Worm (Caenorhabditis elegans): ENCODE measurements around the gene M199.135.

The M199.135 gene

ce11 chrIV:15114324-15114723, at the start of gene M199.135:
TSS of gene M199.135 (plus strand) at chrIV:15114624.
- TF ChIP-seq W03F9.2 (tag; optimal IDR thresholded peaks at IDR 0.05) (no peak), dao-5 (tag; optimal IDR thresholded peaks at IDR 0.05) (no peak), him-1 (tag; optimal IDR thresholded peaks at IDR 0.05) (no peak)

DNA sequence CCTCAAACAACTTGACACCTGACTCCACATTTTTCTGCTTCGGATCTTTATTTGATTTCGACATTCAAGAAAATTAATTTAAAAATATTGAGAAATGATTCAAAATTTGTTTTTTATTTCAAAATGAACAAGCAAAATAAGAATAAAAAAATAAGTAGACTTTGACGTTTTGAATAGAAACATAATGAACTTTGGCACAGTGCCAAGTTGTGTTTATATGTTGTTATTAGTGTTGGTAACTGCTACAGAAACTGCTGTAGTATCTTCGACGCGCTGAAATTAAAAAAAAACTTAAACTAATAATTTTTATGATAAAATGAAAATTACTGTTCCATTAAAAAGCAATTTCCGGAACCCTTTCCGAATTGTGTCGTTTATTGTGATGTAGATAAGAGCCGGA, 48.8 kb upstream of the M199.135 start, which contains the start of gene Y41E3.18:
Gene Y41E3.18, minus strand, starts transcription at position 101 of the 400 bp plus-strand sequence.
- TF ChIP-seq W03F9.2 (tag; optimal IDR thresholded peaks at IDR 0.05) (no peak), him-1 (tag; optimal IDR thresholded peaks at IDR 0.05) (no peak), dao-5 (tag; optimal IDR thresholded peaks at IDR 0.05) (no peak)

DNA sequence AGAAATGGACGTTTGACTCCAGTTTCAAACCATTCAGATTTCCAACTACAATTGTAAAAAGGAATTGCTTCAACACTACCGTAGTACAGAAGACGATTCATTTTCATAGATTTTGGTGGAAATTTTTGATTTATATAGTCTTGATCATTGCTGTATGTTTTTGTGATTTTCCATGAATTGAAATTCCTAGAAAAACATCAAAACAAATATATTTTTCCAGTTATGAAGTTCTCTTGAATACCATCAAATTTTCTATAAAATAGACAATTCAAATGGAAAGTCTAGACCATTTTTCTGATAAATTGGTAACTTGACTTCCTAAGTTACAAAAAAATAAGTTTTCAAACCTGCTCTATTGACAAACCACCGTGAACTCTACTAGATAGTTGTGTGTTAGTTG, 45.6 kb upstream of the M199.135 start, which contains the start of gene srt-48:
Gene srt-48, minus strand, starts transcription at position 101 of the 400 bp plus-strand sequence.
- TF ChIP-seq him-1 (tag; optimal IDR thresholded peaks at IDR 0.05) (no peak), dao-5 (tag; optimal IDR thresholded peaks at IDR 0.05) (no peak), W03F9.2 (tag; optimal IDR thresholded peaks at IDR 0.05) (no peak)

ce11 chrIV:15074392-15074791, 40.0 kb upstream of the M199.135 start, which contains the start of gene srt-50:
TSS of gene srt-50 (plus strand) at chrIV:15074692.
- TF ChIP-seq him-1 (tag; optimal IDR thresholded peaks at IDR 0.05), result no peak
- no peak for TF ChIP-seq W03F9.2 (tag; optimal IDR thresholded peaks at IDR 0.05)
- no peak for TF ChIP-seq dao-5 (tag; optimal IDR thresholded peaks at IDR 0.05)

DNA sequence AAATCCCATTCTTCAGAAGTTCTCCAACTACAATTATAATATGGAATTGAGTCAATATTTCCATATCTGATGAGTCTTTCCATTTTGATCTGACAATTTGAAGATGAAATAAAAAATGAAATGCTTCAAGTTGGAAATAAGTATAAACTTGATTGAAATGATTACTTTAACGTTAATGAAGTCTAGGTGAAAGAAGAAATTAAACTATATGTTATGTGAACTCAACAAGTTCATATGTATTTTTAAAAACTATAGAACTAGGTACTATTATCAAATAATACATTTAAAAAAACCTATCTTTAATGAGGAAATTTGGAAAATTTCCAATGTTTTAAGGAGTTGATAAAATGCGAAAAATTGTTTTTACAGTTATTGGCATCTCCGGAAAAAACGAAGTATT, 16.1 kb upstream of the M199.135 start, which contains the start of gene srt-49:
Gene srt-49, minus strand, starts transcription at position 101 of the 400 bp plus-strand sequence.
- no peak for TF ChIP-seq W03F9.2 (tag; optimal IDR thresholded peaks at IDR 0.05)
- TF ChIP-seq dao-5 (tag; optimal IDR thresholded peaks at IDR 0.05), result no peak
- no peak for TF ChIP-seq him-1 (tag; optimal IDR thresholded peaks at IDR 0.05)

ce11 chrIV:15103224-15103679, 11.2 kb upstream of the M199.135 start, which contains the start of gene srt-44:
TSS of gene srt-44 (plus strand) at chrIV:15103629.
- TF ChIP-seq him-1 (tag; optimal IDR thresholded peaks at IDR 0.05) (no peak), dao-5 (tag; optimal IDR thresholded peaks at IDR 0.05) (no peak), W03F9.2 (tag; optimal IDR thresholded peaks at IDR 0.05) (no peak)

DNA sequence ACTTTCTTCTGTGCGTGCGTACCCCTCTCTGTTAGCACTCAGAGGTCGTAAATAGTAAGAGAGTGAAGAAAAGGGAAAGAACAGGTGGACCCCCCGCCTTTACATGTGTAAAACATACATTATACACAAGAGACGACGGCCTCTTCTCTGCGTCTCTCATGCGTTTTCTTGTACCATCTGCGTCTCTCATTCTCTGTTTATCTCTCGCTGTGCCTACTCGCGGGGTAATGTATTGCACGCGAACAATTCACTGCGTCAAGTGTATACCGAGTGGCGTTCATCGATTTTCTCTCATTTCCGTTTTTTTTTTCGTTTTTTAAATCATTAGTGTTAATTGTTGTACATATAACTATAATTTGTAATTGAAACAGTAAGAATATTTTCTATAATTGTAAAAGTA, 7.2 kb upstream of the M199.135 start:
- no peak for TF ChIP-seq W03F9.2 (tag; optimal IDR thresholded peaks at IDR 0.05)
- TF ChIP-seq him-1 (tag; optimal IDR thresholded peaks at IDR 0.05), result no peak
- no peak for TF ChIP-seq dao-5 (tag; optimal IDR thresholded peaks at IDR 0.05)

ce11 chrIV:15108475-15108874, 5.9 kb upstream of the M199.135 start, which contains the start of gene M199.2:
TSS of gene M199.2 (plus strand) at chrIV:15108775.
- TF ChIP-seq him-1 (tag; optimal IDR thresholded peaks at IDR 0.05), result no peak
- TF ChIP-seq W03F9.2 (tag; optimal IDR thresholded peaks at IDR 0.05), result no peak
- no peak for TF ChIP-seq dao-5 (tag; optimal IDR thresholded peaks at IDR 0.05)

DNA sequence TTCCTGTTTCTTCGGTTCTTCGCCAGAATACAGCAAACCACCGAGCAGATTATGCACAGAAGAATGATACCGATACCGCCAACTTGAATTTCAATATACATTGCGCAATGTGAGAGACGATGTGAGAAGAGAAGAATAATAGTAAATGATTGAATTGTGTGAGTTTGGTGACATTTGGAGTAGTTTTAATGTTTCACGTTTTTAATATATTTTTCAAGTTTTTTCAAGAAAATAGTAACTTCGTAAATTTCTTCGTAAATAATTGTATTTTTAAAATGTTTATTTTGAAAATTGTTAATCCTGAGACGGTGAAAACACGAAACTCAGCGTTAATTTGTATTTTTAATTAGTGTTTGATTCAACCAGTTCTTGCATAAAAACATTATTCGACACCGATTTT, 1.3 kb upstream of the M199.135 start, which contains the start of gene M199.134:
Gene M199.134, minus strand, starts transcription at position 101 of the 400 bp plus-strand sequence.
- TF ChIP-seq W03F9.2 (tag; optimal IDR thresholded peaks at IDR 0.05) (no peak), him-1 (tag; optimal IDR thresholded peaks at IDR 0.05) (no peak), dao-5 (tag; optimal IDR thresholded peaks at IDR 0.05) (no peak)

DNA sequence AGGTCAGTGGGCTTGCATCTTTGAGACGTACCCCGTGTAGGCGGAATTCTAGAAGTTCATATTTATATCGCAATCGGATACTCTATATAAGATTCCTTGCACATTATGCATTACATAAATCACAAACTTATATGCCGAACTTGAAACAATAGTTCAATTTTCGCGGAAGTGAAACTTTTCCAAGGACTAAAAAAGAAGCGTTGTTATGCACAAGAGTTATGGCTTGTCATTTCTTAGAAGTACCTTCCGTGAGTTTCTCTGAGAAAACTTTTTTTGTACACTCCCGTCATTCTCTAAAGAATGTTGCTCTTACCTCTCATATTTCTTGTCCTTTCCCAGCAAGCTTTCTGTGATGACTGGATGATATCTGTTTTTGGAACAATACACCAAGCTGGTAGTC, 4.0 kb downstream of the M199.135 start, which contains the start of gene M199.136:
Gene M199.136, plus strand, starts transcription at position 301 of the 400 bp plus-strand sequence.
- TF ChIP-seq him-1 (tag; optimal IDR thresholded peaks at IDR 0.05), result no peak
- TF ChIP-seq W03F9.2 (tag; optimal IDR thresholded peaks at IDR 0.05), result no peak
- no peak for TF ChIP-seq dao-5 (tag; optimal IDR thresholded peaks at IDR 0.05)

DNA sequence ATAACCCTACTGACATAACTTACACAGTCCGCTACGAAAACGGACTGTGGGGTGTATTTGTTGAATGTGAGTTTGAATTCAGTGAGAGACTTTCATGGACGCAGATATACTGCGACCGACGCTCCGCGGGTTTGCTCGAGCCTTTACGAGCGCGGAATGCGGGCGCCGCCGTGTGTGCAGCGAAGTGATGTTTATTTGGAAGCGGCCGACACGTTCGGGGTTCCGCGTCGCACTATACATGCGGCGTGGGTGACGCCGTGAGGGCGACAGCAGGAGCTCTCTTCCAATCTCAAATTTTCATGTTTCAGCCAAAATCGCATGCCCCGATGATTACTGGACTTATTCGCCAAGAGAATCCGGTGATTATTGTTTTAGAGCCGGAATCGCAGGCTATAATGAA, 4.8 kb downstream of the M199.135 start:
- no peak for TF ChIP-seq him-1 (tag; optimal IDR thresholded peaks at IDR 0.05)

DNA sequence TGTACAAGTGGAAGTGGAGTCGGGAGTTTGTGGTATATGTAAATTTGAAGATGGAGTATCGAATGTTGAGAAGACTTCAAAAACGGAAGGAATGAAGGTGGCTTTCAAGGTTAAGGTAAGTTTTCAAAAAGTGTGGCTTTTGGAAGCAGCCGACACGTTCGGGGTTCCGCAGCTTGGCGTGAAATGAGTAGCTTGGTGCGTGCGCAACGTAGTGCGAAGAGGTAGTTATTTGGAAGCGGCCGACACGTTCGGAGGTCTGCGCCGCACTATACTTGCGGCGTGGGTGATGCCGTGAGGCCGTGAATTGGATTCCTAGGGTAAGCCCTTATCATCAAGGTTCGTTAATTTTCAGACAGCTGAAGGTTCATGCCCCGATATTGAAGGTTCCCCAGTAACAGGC, 6.3 kb downstream of the M199.135 start, which contains the start of gene clec-189:
Gene clec-189, plus strand, starts transcription at position 92 of the 400 bp plus-strand sequence.
- TF ChIP-seq W03F9.2 (tag; optimal IDR thresholded peaks at IDR 0.05) (no peak), dao-5 (tag; optimal IDR thresholded peaks at IDR 0.05) (no peak), him-1 (tag; optimal IDR thresholded peaks at IDR 0.05) (no peak)

- TF ChIP-seq him-1 (tag; optimal IDR thresholded peaks at IDR 0.05) (no peak), dao-5 (tag; optimal IDR thresholded peaks at IDR 0.05) (no peak), W03F9.2 (tag; optimal IDR thresholded peaks at IDR 0.05) (no peak)
Measured at ce11 chrIV:15122882-15123281, 8.5 kb downstream of the M199.135 start, which contains the start of gene M199.7. TSS of gene M199.7 (plus strand) at chrIV:15123182.

DNA sequence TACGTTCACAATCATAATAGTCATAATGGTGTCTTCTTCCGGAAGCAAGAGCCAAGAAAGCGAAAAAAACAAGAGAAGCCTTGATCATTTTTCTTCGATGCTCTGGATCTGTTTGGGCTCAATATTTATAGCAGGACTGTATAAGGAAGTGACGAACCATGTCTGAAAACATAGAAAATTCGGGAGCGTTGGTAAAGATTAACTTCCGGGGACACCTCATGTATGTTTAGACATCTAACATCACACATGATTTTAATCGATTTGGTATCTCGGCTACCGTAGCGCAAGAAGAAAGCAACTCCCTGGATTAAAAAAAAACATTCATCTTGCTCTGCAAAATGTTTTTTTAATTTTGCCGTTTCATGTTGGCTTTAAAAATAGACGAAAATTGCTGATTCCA, 11.6 kb downstream of the M199.135 start, which contains the start of gene clec-190:
Gene clec-190, minus strand, starts transcription at position 101 of the 400 bp plus-strand sequence.
- TF ChIP-seq him-1 (tag; optimal IDR thresholded peaks at IDR 0.05) (no peak), dao-5 (tag; optimal IDR thresholded peaks at IDR 0.05) (no peak), W03F9.2 (tag; optimal IDR thresholded peaks at IDR 0.05) (no peak)

DNA sequence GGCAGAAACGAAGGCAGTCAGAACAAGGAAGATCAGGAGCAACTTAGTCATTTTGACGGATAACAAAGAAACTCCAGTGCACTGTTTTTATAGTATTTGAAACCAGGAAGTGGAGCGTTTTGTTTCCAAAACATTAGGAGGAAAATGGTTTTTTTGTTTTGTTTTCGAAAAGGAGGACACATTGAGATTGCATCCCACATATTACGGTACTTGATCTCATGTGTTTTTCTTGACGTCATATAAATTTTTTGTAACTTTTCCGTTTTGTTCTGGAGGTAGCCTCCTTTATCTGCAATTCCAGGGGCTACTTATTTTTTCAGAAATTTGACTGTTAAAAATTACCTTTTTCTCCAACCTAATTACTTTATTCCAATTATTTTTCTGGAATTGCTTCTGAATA, 13.3 kb downstream of the M199.135 start, which contains the start of gene M199.9:
Gene M199.9, minus strand, starts transcription at position 101 of the 400 bp plus-strand sequence.
- TF ChIP-seq him-1 (tag; optimal IDR thresholded peaks at IDR 0.05), result no peak
- no peak for TF ChIP-seq dao-5 (tag; optimal IDR thresholded peaks at IDR 0.05)
- no peak for TF ChIP-seq W03F9.2 (tag; optimal IDR thresholded peaks at IDR 0.05)
